Fruit fly (Drosophila melanogaster): ENCODE data around the gene futsch.
A peak's percentile ranks its signal among the peaks of the same experiment; 100 is the strongest.

futsch gene

dm6 chrX:1399056-1400003, 9.5 kb upstream of the futsch start (continued):
- no peak for TF ChIP-seq CG2116 (GFP tag; optimal IDR thresholded peaks at IDR 0.05)
- no peak for TF ChIP-seq CG4854 (GFP tag; optimal IDR thresholded peaks at IDR 0.05)
- TF ChIP-seq fu2 (GFP tag; optimal IDR thresholded peaks at IDR 0.05): no peak
- TF ChIP-seq CG6813 (GFP tag; optimal IDR thresholded peaks at IDR 0.05): no peak
- TF ChIP-seq CG10565 (GFP tag; optimal IDR thresholded peaks at IDR 0.05): no peak
- no peak for TF ChIP-seq lilli (GFP tag; optimal IDR thresholded peaks at IDR 0.05)
- no peak for TF ChIP-seq NC2α (GFP tag; optimal IDR thresholded peaks at IDR 0.05)
- peak; percentile 52; the same call in 2 of the 3 replicates for TF ChIP-seq Opbp (GFP tag; IDR thresholded peaks at IDR 0.05; ENCODE audit: partially characterized antibody)
- peak in 1 of 2 experiments; percentile 65 for TF ChIP-seq insv (GFP tag; optimal IDR thresholded peaks at IDR 0.05)
- TF ChIP-seq sc (optimal IDR thresholded peaks at IDR 0.05): no peak
- TF ChIP-seq sc (GFP tag; optimal IDR thresholded peaks at IDR 0.05): no peak
- TF ChIP-seq CG6254 (GFP tag; optimal IDR thresholded peaks at IDR 0.05): peak; percentile 18
- no peak for TF ChIP-seq trem (tag; optimal IDR thresholded peaks at IDR 0.05)
- no peak for TF ChIP-seq CG10366 (GFP tag; IDR thresholded peaks at IDR 0.05)
- TF ChIP-seq CG9932 (GFP tag; IDR thresholded peaks at IDR 0.05): peak; percentile 24; the same call in 1 of the 2 replicates
- TF ChIP-seq crol (GFP tag; IDR thresholded peaks at IDR 0.05): peak; percentile 88
- TF ChIP-seq CG33213 (GFP tag; optimal IDR thresholded peaks at IDR 0.05): peak; percentile 63
- TF ChIP-seq CG7357 (GFP tag; IDR thresholded peaks at IDR 0.05): no peak
- TF ChIP-seq tio (GFP tag; optimal IDR thresholded peaks at IDR 0.05): no peak
- TF ChIP-seq dmrt11E (tag; optimal IDR thresholded peaks at IDR 0.05): no peak
- no peak for TF ChIP-seq CG4282 (GFP tag; optimal IDR thresholded peaks at IDR 0.05)
- peak; percentile 86 for TF ChIP-seq Hr3 (GFP tag; optimal IDR thresholded peaks at IDR 0.05)
- no peak for TF ChIP-seq Sox102F (GFP tag; optimal IDR thresholded peaks at IDR 0.05)
- peak; percentile 75 for TF ChIP-seq Dp (GFP tag; optimal IDR thresholded peaks at IDR 0.05)
- TF ChIP-seq Usf (GFP tag; optimal IDR thresholded peaks at IDR 0.05): no peak
- TF ChIP-seq danr (GFP tag; IDR thresholded peaks at IDR 0.05): no peak
- no peak for TF ChIP-seq CG3065 (GFP tag; optimal IDR thresholded peaks at IDR 0.05)
- TF ChIP-seq wdn (GFP tag; IDR thresholded peaks at IDR 0.05): no peak
- TF ChIP-seq Nf-YC (tag; optimal IDR thresholded peaks at IDR 0.05): peak; percentile 79
- no peak for TF ChIP-seq sob (GFP tag; IDR thresholded peaks at IDR 0.05)
- peak; percentile 6 for TF ChIP-seq BtbVII (GFP tag; optimal IDR thresholded peaks at IDR 0.05)
- TF ChIP-seq so (GFP tag; IDR thresholded peaks at IDR 0.05): no peak
- peak; percentile 99 for TF ChIP-seq CG10321 (GFP tag; IDR thresholded peaks at IDR 0.05)
- TF ChIP-seq CG10654 (GFP tag; optimal IDR thresholded peaks at IDR 0.05): no peak
- TF ChIP-seq HHEX (GFP tag; optimal IDR thresholded peaks at IDR 0.05): no peak
- TF ChIP-seq CG1792 (GFP tag; optimal IDR thresholded peaks at IDR 0.05): no peak
- TF ChIP-seq Dref (GFP tag; IDR thresholded peaks at IDR 0.05): no peak
- TF ChIP-seq Stat92E (GFP tag; optimal IDR thresholded peaks at IDR 0.05): no peak
- no peak for TF ChIP-seq cas (GFP tag; IDR thresholded peaks at IDR 0.05)
- no peak for TF ChIP-seq ems (GFP tag; optimal IDR thresholded peaks at IDR 0.05)
- TF ChIP-seq gt (GFP tag; IDR thresholded peaks at IDR 0.05): no peak
- TF ChIP-seq CG7987 (GFP tag; optimal IDR thresholded peaks at IDR 0.05): no peak
- no peak for TF ChIP-seq CG4424 (GFP tag; optimal IDR thresholded peaks at IDR 0.05)
- TF ChIP-seq Six4 (GFP tag; optimal IDR thresholded peaks at IDR 0.05): no peak
- TF ChIP-seq crc (GFP tag; optimal IDR thresholded peaks at IDR 0.05): no peak
- TF ChIP-seq CG12219 (GFP tag; optimal IDR thresholded peaks at IDR 0.05): no peak
- no peak for TF ChIP-seq kay (GFP tag; optimal IDR thresholded peaks at IDR 0.05)
- no peak for TF ChIP-seq CG4820 (GFP tag; optimal IDR thresholded peaks at IDR 0.05)
- no peak for TF ChIP-seq chif (GFP tag; optimal IDR thresholded peaks at IDR 0.05)
- peak; percentile 49; the same call in 1 of the 2 replicates for TF ChIP-seq bbx (GFP tag; IDR thresholded peaks at IDR 0.05; ENCODE audit: partially characterized antibody)

Measured in whole organism, embryonic.